Worm (Caenorhabditis elegans): ENCODE data around the gene R02D5.7.

Gene R02D5.7

ce11 chrV:14504774-14505173, 23.5 kb upstream of the R02D5.7 start:
- TF ChIP-seq unc-62 (GFP tag; optimal IDR thresholded peaks at IDR 0.05), result no peak

- TF ChIP-seq unc-62 (GFP tag; optimal IDR thresholded peaks at IDR 0.05), result no peak
Measured at ce11 chrV:14504120-14504519, 22.8 kb upstream of the R02D5.7 start.

DNA sequence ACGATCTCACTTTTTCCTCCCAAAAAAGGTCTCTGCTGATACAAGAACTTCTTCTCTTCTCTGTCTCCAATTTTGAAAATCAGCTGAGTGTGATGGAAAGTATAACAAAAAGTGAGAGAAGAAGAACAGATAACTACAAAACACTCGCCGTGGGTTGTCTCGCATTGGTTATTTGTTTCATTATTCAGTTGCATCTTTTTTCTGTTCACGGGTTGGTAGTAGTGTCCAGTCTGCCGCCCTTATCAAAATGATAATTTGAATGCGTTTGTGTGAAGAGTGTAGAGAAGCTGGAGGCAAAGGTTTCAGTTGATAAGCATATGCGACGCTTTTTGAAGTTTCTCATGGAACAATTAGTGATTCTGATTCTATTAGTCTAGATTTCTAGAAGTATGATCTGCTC, 21.8 kb upstream of the R02D5.7 start:
- TF ChIP-seq unc-62 (GFP tag; optimal IDR thresholded peaks at IDR 0.05), result no peak

DNA sequence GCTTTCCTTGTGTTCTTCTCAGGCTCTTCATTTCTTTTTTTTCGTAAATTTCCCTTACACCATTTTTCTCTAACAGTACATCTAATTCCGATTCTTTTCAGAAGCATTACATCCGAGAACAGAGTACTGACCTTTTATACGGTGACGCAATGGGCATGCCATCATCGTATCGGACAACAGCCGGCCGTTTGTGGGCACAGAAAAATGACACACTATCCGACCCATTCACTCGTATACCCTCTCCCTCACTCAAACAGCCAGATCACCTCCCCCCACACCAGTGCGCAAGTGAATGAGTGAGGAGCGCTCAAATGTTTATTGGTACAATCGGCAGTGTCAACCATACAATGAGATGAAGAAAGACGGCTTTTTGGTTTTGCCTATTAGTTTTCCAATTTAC, 19.8 kb upstream of the R02D5.7 start, which contains the start of gene R02D5.24:
Gene R02D5.24, plus strand, starts transcription at position 205 of the 400 bp plus-strand sequence.
- TF ChIP-seq unc-62 (GFP tag; optimal IDR thresholded peaks at IDR 0.05), result no peak

DNA sequence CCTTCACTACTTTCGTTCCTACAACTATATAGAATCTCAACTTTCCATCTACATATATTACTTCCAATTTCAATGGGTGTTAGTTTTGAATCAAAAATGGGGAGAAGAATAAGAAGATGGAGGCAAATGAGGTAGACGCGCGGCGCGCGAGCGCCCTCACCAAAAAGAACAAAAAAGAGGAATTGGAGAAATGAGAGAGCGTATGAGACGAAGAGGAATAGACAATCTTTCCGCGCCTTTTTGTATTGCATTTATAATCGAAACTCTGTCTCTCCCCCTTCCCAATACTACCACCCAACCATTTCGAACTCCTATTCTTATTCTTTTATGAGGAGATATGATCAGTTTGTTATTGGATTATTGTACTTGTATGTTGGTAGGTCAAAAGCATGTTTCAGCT, 19.3 kb upstream of the R02D5.7 start:
- no peak for TF ChIP-seq unc-62 (GFP tag; optimal IDR thresholded peaks at IDR 0.05)

ce11 chrV:14499074-14499864, 18.0 kb upstream of the R02D5.7 start:
- no peak for TF ChIP-seq unc-62 (GFP tag; optimal IDR thresholded peaks at IDR 0.05)

DNA sequence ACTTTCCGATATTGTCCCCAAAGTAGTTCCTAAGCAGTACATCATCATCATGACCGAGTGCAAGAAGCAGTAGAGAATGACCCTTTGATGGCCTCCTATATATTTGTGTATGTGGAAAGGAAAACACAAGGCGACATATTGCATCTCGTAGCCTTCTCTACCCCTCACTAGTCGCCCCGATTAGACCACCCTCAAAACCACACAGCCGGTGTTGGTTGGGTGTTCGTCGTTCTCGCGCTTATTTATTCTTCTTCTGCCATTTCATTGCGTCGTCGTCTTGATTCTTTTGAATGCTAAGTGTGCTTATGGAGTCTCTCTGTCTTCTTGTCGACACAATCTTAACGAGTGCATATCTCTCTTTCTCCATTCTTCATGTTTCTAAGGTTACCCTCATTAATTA, 16.9 kb upstream of the R02D5.7 start:
- TF ChIP-seq unc-62 (GFP tag; optimal IDR thresholded peaks at IDR 0.05), result no peak

ce11 chrV:14496446-14496845, 15.1 kb upstream of the R02D5.7 start:
- no peak for TF ChIP-seq unc-62 (GFP tag; optimal IDR thresholded peaks at IDR 0.05)

ce11 chrV:14495493-14495892, 14.2 kb upstream of the R02D5.7 start:
- TF ChIP-seq unc-62 (GFP tag; optimal IDR thresholded peaks at IDR 0.05), result no peak

DNA sequence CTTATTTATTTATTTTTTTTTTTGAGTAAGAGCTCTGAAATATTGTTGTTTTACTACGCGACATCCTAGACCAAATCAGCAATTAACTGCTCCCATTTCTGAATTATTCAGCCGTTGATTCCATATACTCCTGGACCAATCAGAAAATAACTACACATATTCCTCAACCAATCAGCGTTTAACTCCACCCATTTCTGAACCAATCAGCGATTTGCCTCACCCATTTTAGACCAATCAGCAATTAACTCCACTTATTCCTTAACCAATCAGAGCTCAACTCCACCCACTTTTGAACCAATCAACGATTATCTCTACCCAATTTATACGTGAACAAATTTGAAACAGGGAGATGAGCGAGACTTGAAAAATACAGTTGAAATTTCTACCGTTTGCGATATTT, 12.4 kb upstream of the R02D5.7 start:
- TF ChIP-seq unc-62 (GFP tag; optimal IDR thresholded peaks at IDR 0.05), result no peak

ce11 chrV:14491097-14491496, 9.8 kb upstream of the R02D5.7 start:
- TF ChIP-seq unc-62 (GFP tag; optimal IDR thresholded peaks at IDR 0.05), result no peak

ce11 chrV:14484582-14484981, 3.3 kb upstream of the R02D5.7 start, which contains the start of gene R02D5.4:
TSS of gene R02D5.4 (minus strand) at chrV:14484682.
- TF ChIP-seq unc-62 (GFP tag; optimal IDR thresholded peaks at IDR 0.05), result no peak

- TF ChIP-seq unc-62 (GFP tag; optimal IDR thresholded peaks at IDR 0.05), result no peak
Measured at ce11 chrV:14482728-14483210, 1.5 kb upstream of the R02D5.7 start, which contains the start of gene R02D5.3. TSS of gene R02D5.3 (plus strand) at chrV:14483160.

DNA sequence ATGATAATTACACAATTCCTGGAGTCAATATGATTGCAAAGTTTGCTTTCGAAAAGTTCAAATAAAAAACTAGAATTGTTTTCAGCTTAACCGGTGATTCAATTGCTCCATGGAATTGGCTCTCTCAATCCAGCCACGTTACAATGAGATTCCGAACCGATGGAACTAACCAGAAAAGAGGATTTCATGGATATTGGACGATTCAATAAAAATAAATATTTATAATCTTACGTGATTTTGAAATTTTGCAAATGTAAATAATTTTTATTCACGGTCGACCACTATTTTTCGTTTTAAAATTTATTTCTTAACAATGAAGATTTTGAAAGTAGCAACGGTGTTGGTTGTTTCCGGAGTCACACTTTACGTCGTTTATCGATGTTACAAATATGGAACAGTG, 686 bp upstream of the R02D5.7 start, which contains the start of gene R02D5.10:
Gene R02D5.10, plus strand, starts transcription at position 301 of the 400 bp plus-strand sequence.
- no peak for TF ChIP-seq unc-62 (GFP tag; optimal IDR thresholded peaks at IDR 0.05)

DNA sequence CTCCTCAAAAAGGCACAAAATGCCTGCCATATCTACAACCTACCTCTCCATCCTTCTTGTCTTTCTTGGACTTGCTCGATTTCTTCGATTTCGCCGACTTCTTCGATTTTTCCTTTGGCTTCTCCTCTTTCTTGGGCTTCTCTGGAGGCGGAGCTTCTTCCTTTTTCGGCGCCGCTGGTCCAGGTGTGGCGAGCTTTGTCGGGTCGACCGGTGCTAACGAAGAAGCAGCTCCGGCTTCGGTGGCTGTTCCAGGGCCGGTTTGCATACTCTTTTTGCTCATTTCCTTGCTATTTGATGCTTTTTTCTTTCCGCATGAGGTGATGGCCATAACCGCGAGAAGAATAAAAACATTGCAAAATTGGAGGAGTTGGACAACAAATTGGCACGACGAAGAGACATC, 768 bp downstream of the R02D5.7 start:
- no peak for TF ChIP-seq unc-62 (GFP tag; optimal IDR thresholded peaks at IDR 0.05)

DNA sequence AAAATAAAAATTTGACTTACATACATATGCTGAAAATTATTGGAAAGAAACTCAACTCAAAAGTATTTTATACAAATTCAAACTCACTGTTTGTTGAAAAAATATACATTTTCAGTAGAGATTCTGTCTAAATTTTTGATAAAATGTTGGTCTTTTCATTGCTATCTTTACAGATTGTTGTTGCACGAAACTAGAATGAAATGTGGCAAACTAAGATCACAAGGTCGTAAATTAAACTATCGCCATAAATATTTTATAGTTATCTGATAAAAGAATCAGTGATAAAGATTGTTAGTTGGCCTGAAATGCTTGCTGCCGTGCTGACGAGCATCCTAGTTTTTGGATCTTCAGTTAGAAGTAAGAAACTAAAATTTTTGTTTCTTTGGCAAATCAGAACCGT, 2.3 kb downstream of the R02D5.7 start, which contains the start of gene clec-55:
Gene clec-55, plus strand, starts transcription at position 301 of the 400 bp plus-strand sequence.
- no peak for TF ChIP-seq unc-62 (GFP tag; optimal IDR thresholded peaks at IDR 0.05)

- no peak for TF ChIP-seq unc-62 (GFP tag; optimal IDR thresholded peaks at IDR 0.05)
Measured at ce11 chrV:14476680-14477079, 4.6 kb downstream of the R02D5.7 start, which contains the start of gene clec-54. TSS of gene clec-54 (plus strand) at chrV:14476903.
